Worm (Caenorhabditis elegans) whole organism, L4 larva: ENCODE results near the gene ZC250.5.
A peak's percentile ranks its signal among the peaks of the same experiment; 100 is the strongest.

Experiments used
- D1046.2 ChIP-seq: fragments of 200-800 bp; sonication (Bioruptor generic); IDR thresholded peaks from 2 replicates; pipeline ENCODE4 v1.3.6; 2022; ENCODE audit warnings: missing genetic modification characterization, missing compliant biosample characterization
- F26F4.8 ChIP-seq: fragments of 200-800 bp; sonication (Bioruptor generic); conservative IDR thresholded peaks from 2 replicates; pipeline ENCODE4 v1.3.6; 2022; ENCODE audit warnings: missing genetic modification characterization, missing compliant biosample characterization
- F44E2.7 ChIP-seq: fragments of 200-800 bp; sonication (Bioruptor generic); IDR thresholded peaks from 2 replicates; pipeline ENCODE4 v2.1.2; 2022; ENCODE audit warnings: missing genetic modification characterization, missing compliant biosample characterization
- R02D3.7 ChIP-seq: fragments of 150-350 bp; sonication (generic microtip); optimal IDR thresholded peaks from 3 replicates; lab custom pipeline; 2014; ENCODE audit warnings: missing biosample characterization, missing genetic modification characterization
- Y105C5A.15 ChIP-seq: fragments of 200-800 bp; sonication (Bioruptor generic); IDR thresholded peaks from 2 replicates; pipeline ENCODE4 v1.3.6; 2022; ENCODE audit warnings: missing genetic modification characterization, missing compliant biosample characterization
- Y5F2A.4 ChIP-seq: fragments of 200-800 bp; sonication (Bioruptor generic); optimal IDR thresholded peaks from 2 replicates; lab custom pipeline; 2018; ENCODE audit warnings: mild to moderate bottlenecking, missing genetic modification characterization, missing compliant biosample characterization
- Y75B8A.6 ChIP-seq: fragments of 200-800 bp; sonication (Bioruptor generic); IDR thresholded peaks from 2 replicates; pipeline ENCODE4 v1.3.6; 2022; ENCODE audit warnings: missing genetic modification reagents, missing genetic modification characterization, missing compliant biosample characterization
- ZK337.2 ChIP-seq: fragments of 200-800 bp; sonication (Bioruptor generic); IDR thresholded peaks from 2 replicates; pipeline ENCODE4 v1.3.6; 2022; ENCODE audit warnings: missing genetic modification reagents, missing genetic modification characterization, missing compliant biosample characterization
- ZK546.5 ChIP-seq, 2 experiments: sonication (generic microtip); optimal IDR thresholded peaks; 2 replicates each; lab custom pipeline; 2017; ENCODE audit warnings: missing biosample characterization in 2 of 2, missing genetic modification characterization in 2 of 2
- aha-1 ChIP-seq: fragments of 150-350 bp; peaks from one replicate; lab custom pipeline; 2014; ENCODE audit warnings: missing biosample characterization, missing genetic modification characterization
- aly-2 ChIP-seq: sonication (generic microtip); optimal IDR thresholded peaks from 2 replicates; lab custom pipeline; 2018; ENCODE audit warnings: missing biosample characterization, missing genetic modification characterization
- arid-1 ChIP-seq: fragments of 200-800 bp; sonication (Bioruptor generic); conservative IDR thresholded peaks from 2 replicates; pipeline ENCODE4 v1.3.6; 2022; ENCODE audit warnings: missing genetic modification reagents, missing genetic modification characterization, missing compliant biosample characterization
- attf-4 ChIP-seq: sonication (generic microtip); optimal IDR thresholded peaks from 3 replicates; lab custom pipeline; 2017; ENCODE audit warnings: missing biosample characterization, missing genetic modification characterization
- daf-16 ChIP-seq, 3 experiments: sonication (generic microtip); optimal IDR thresholded peaks; 2 replicates each; lab custom pipeline; 2016 to 2017; ENCODE audit warnings: missing genetic modification characterization in 3 of 3, missing genetic modification reagents in 3 of 3, mild to moderate bottlenecking in 2 of 3, missing compliant biosample characterization in 2 of 3, missing biosample characterization in 1 of 3, moderate library complexity in 1 of 3
- daf-19 ChIP-seq: fragments of 200-800 bp; sonication (Bioruptor generic); conservative IDR thresholded peaks from 2 replicates; pipeline ENCODE4 v1.3.6; 2022; ENCODE audit warnings: missing genetic modification characterization, missing compliant biosample characterization
- daf-8 ChIP-seq: fragments of 200-800 bp; sonication (Bioruptor generic); IDR thresholded peaks from 2 replicates; pipeline ENCODE4 v1.3.6; 2022; ENCODE audit warnings: missing genetic modification characterization, missing compliant biosample characterization
- dmd-8 ChIP-seq: fragments of 200-800 bp; sonication (Bioruptor generic); IDR thresholded peaks from 2 replicates; pipeline ENCODE4 v1.3.6; 2022; ENCODE audit warnings: missing genetic modification characterization, missing compliant biosample characterization
- dpl-1 ChIP-seq: fragments of 150-350 bp; optimal IDR thresholded peaks from 2 replicates; lab custom pipeline; 2014; ENCODE audit warnings: missing biosample characterization, missing genetic modification reagents, missing genetic modification characterization
- dve-1 ChIP-seq: sonication (generic microtip); optimal IDR thresholded peaks from 2 replicates; lab custom pipeline; 2017; ENCODE audit warnings: antibody characterized with exemption, mild to moderate bottlenecking, missing genetic modification characterization, missing compliant biosample characterization; ENCODE audit not compliant: insufficient read depth
- fos-1 ChIP-seq: fragments of 150-350 bp; optimal IDR thresholded peaks from 2 replicates; lab custom pipeline; 2014; ENCODE audit warnings: missing biosample characterization, missing genetic modification characterization
- gei-8 ChIP-seq: fragments of 200-800 bp; sonication (Bioruptor generic); optimal IDR thresholded peaks from 2 replicates; lab custom pipeline; 2018; ENCODE audit warnings: mild to moderate bottlenecking, missing genetic modification characterization, missing compliant biosample characterization
- hlh-11 ChIP-seq: fragments of 200-800 bp; sonication (Bioruptor generic); optimal IDR thresholded peaks from 2 replicates; lab custom pipeline; 2018; ENCODE audit warnings: mild to moderate bottlenecking, missing genetic modification characterization, missing compliant biosample characterization
- lin-1 ChIP-seq: fragments of 200-800 bp; sonication (Bioruptor generic); IDR thresholded peaks from 2 replicates; pipeline ENCODE4 v1.3.6; 2022; ENCODE audit warnings: missing genetic modification reagents, missing genetic modification characterization, missing compliant biosample characterization
- lin-29 ChIP-seq: fragments of 200-800 bp; sonication (Bioruptor generic); IDR thresholded peaks from 2 replicates; pipeline ENCODE4 v1.3.6; 2022; ENCODE audit warnings: missing genetic modification reagents, missing genetic modification characterization, missing compliant biosample characterization
- lin-38 ChIP-seq: fragments of 200-800 bp; sonication (Bioruptor generic); IDR thresholded peaks from 2 replicates; pipeline ENCODE4 v1.3.6; 2022; ENCODE audit warnings: missing genetic modification reagents, missing genetic modification characterization, missing compliant biosample characterization
- lin-39 ChIP-seq: fragments of 150-350 bp; optimal IDR thresholded peaks from 2 replicates; lab custom pipeline; 2014; ENCODE audit warnings: missing biosample characterization, missing genetic modification reagents, missing genetic modification characterization
- lir-3 ChIP-seq: sonication (generic microtip); optimal IDR thresholded peaks from 2 replicates; lab custom pipeline; 2016; ENCODE audit warnings: mild to moderate bottlenecking, missing genetic modification characterization, missing compliant biosample characterization
- madf-5 ChIP-seq, 2 experiments: fragments of 200-800 bp; sonication (Bioruptor generic); IDR thresholded peaks; 2 replicates each; pipeline ENCODE4 v1.3.6; 2022; ENCODE audit warnings: missing compliant biosample characterization in 2 of 2, missing genetic modification characterization in 2 of 2
- mdt-29 ChIP-seq: fragments of 200-800 bp; sonication (Bioruptor generic); IDR thresholded peaks from 2 replicates; pipeline ENCODE4 v1.3.6; 2022; ENCODE audit warnings: missing genetic modification reagents, missing genetic modification characterization, missing compliant biosample characterization
- mep-1 ChIP-seq: fragments of 150-350 bp; sonication (generic microtip); optimal IDR thresholded peaks from 3 replicates; lab custom pipeline; 2014; ENCODE audit warnings: missing biosample characterization, missing genetic modification characterization
- mxl-3 ChIP-seq: fragments of 200-800 bp; sonication (Bioruptor generic); optimal IDR thresholded peaks from 2 replicates; lab custom pipeline; 2018; ENCODE audit warnings: mild to moderate bottlenecking, missing genetic modification characterization, missing compliant biosample characterization
- nhr-111 ChIP-seq: fragments of 200-800 bp; sonication (Bioruptor generic); optimal IDR thresholded peaks from 2 replicates; lab custom pipeline; 2018; ENCODE audit warnings: mild to moderate bottlenecking, missing genetic modification characterization, missing compliant biosample characterization
- nhr-41 ChIP-seq: fragments of 200-800 bp; sonication (Bioruptor generic); IDR thresholded peaks from 2 replicates; pipeline ENCODE4 v1.3.6; 2022; ENCODE audit warnings: missing genetic modification reagents, missing genetic modification characterization, missing compliant biosample characterization
- nhr-42 ChIP-seq: fragments of 200-800 bp; sonication (Bioruptor generic); IDR thresholded peaks from 2 replicates; pipeline ENCODE4 v1.3.6; 2022; ENCODE audit warnings: missing genetic modification characterization, missing compliant biosample characterization
- nhr-76 ChIP-seq: fragments of 150-350 bp; optimal IDR thresholded peaks from 2 replicates; lab custom pipeline; 2014; ENCODE audit warnings: missing biosample characterization, missing genetic modification characterization
- pha-4 ChIP-seq, 2 experiments: fragments of 150-350 bp in 1 of 2; fragments of 200-800 bp in 1 of 2; sonication (Bioruptor generic) in 1 of 2; IDR thresholded peaks in 1 of 2; optimal IDR thresholded peaks in 1 of 2; 2 replicates each; pipeline versions ENCODE4 v1.3.6 to Lab custom; 2014 to 2022; ENCODE audit warnings: missing genetic modification characterization in 2 of 2, missing genetic modification reagents in 2 of 2, missing biosample characterization in 1 of 2, missing compliant biosample characterization in 1 of 2
- pqm-1 ChIP-seq: sonication (generic microtip); optimal IDR thresholded peaks from 2 replicates; lab custom pipeline; 2017; ENCODE audit warnings: missing biosample characterization, missing genetic modification characterization
- rbr-2 ChIP-seq: sonication (generic microtip); optimal IDR thresholded peaks from 2 replicates; lab custom pipeline; 2016; ENCODE audit warnings: missing genotype, missing genetic modification characterization, missing compliant biosample characterization
- sdz-12 ChIP-seq: fragments of 200-800 bp; sonication (Bioruptor generic); optimal IDR thresholded peaks from 2 replicates; lab custom pipeline; 2018; ENCODE audit warnings: mild to moderate bottlenecking, missing genetic modification characterization, missing compliant biosample characterization
- set-16 ChIP-seq: fragments of 200-800 bp; sonication (Bioruptor generic); IDR thresholded peaks from 2 replicates; pipeline ENCODE4 v1.3.6; 2022; ENCODE audit warnings: missing genetic modification reagents, missing genetic modification characterization, missing compliant biosample characterization
- skn-1 ChIP-seq: fragments of 150-350 bp; optimal IDR thresholded peaks from 2 replicates; lab custom pipeline; 2014; ENCODE audit warnings: missing biosample characterization, missing genetic modification characterization
- snpc-1.2 ChIP-seq: fragments of 200-800 bp; sonication (Bioruptor generic); IDR thresholded peaks from 2 replicates; pipeline ENCODE4 v1.3.6; 2022; ENCODE audit warnings: missing genetic modification reagents, missing genetic modification characterization, missing compliant biosample characterization
- snpc-4 ChIP-seq: fragments of 150-350 bp; optimal IDR thresholded peaks from 2 replicates; lab custom pipeline; 2014; ENCODE audit warnings: missing biosample characterization, missing genetic modification characterization
- spr-1 ChIP-seq: sonication (generic microtip); optimal IDR thresholded peaks from 2 replicates; lab custom pipeline; 2016; ENCODE audit warnings: mild to moderate bottlenecking, missing genetic modification characterization, missing compliant biosample characterization
- tag-97 ChIP-seq: fragments of 200-800 bp; sonication (Bioruptor generic); IDR thresholded peaks from 2 replicates; pipeline ENCODE4 v1.3.6; 2022; ENCODE audit warnings: missing genetic modification characterization, missing compliant biosample characterization
- unc-130 ChIP-seq: sonication (generic microtip); optimal IDR thresholded peaks from 2 replicates; lab custom pipeline; 2016; ENCODE audit warnings: missing genetic modification reagents, missing genetic modification characterization, missing compliant biosample characterization
- unc-39 ChIP-seq: sonication (generic microtip); optimal IDR thresholded peaks from 2 replicates; lab custom pipeline; 2017; ENCODE audit warnings: missing biosample characterization, missing genetic modification characterization
- vab-7 ChIP-seq: fragments of 200-800 bp; sonication (Bioruptor generic); IDR thresholded peaks from 2 replicates; pipeline ENCODE4 v1.3.6; 2022; ENCODE audit warnings: missing genetic modification reagents, missing genetic modification characterization, missing compliant biosample characterization
- zip-2 ChIP-seq: fragments of 150-350 bp; optimal IDR thresholded peaks from 2 replicates; lab custom pipeline; 2014; ENCODE audit warnings: missing biosample characterization, missing genetic modification characterization

ZC250.5 gene

ce11 chrV:5838576-5839366, 33.2 kb downstream of the ZC250.5 start, which contains the start of gene F26F12.2 (continued):
- TF ChIP-seq ZK337.2 (GFP tag; lab: Robert Waterston, UW) (no peak), pha-4 (GFP tag; IDR thresholded peaks at IDR 0.05; lab: Robert Waterston, UW) (no peak), pha-4 (tag; optimal IDR thresholded peaks at IDR 0.05; lab: Kevin White, UChicago) (no peak), skn-1 (tag; lab: Kevin White, UChicago) (no peak), D1046.2 (no peak), madf-5 (GFP tag; IDR thresholded peaks at IDR 0.05; lab: Robert Waterston, UW) (peak in 1 of 2 experiments; percentile 17; a peak in 1 of 4 replicates), gei-8 (GFP tag; lab: Kevin White, UChicago) (no peak), sdz-12 (peak; percentile 78), lin-1 (GFP tag; lab: Robert Waterston, UW) (no peak; the same call in 1 of the 2 replicates), mep-1 (tag; lab: Kevin White, UChicago) (peak; percentile 39), dpl-1 (GFP tag; lab: Kevin White, UChicago) (no peak), R02D3.7 (tag; lab: Kevin White, UChicago) (no peak), lin-29 (no peak), arid-1 (peak; percentile 61; the same call in 1 of the 2 replicates), dmd-8 (GFP tag; lab: Robert Waterston, UW) (no peak), F44E2.7 (no peak), rbr-2 (tag; lab: Kevin White, UChicago) (no peak), unc-39 (tag; lab: Kevin White, UChicago) (no peak), attf-4 (tag; lab: Kevin White, UChicago) (no peak), lin-38 (0 out of 2 replicates have a peak, but pooled peaks have one; percentile 17), unc-130 (no peak), nhr-111 (no peak), mdt-29 (GFP tag; lab: Robert Waterston, UW) (no peak), vab-7 (GFP tag; lab: Robert Waterston, UW) (no peak), set-16 (GFP tag; lab: Robert Waterston, UW) (no peak), lin-39 (no peak), fos-1 (no peak), mxl-3 (GFP tag; lab: Kevin White, UChicago) (no peak), hlh-11 (tag; lab: Kevin White, UChicago) (no peak), nhr-76 (tag; lab: Kevin White, UChicago) (no peak), Y5F2A.4 (GFP tag; lab: Kevin White, UChicago) (no peak), lir-3 (no peak), Y105C5A.15 (GFP tag; lab: Robert Waterston, UW) (no peak), dve-1 (peak; percentile 68), pqm-1 (tag; lab: Kevin White, UChicago) (no peak), snpc-4 (no peak), daf-16 (GFP tag; optimal IDR thresholded peaks at IDR 0.05; lab: Kevin White, UChicago) (no peak), daf-16 (tag; optimal IDR thresholded peaks at IDR 0.05; lab: Kevin White, UChicago) (peak; percentile 26), aha-1 (tag; lab: Kevin White, UChicago) (peak; percentile 84), aly-2 (tag; lab: Kevin White, UChicago) (no peak), daf-19 (GFP tag; lab: Robert Waterston, UW) (no peak), snpc-1.2 (GFP tag; lab: Robert Waterston, UW) (peak; percentile 5; the same call in 1 of the 2 replicates), ZK546.5 (tag; optimal IDR thresholded peaks at IDR 0.05; lab: Kevin White, UChicago) (no peak), nhr-41 (GFP tag; lab: Robert Waterston, UW) (no peak), nhr-42 (GFP tag; lab: Robert Waterston, UW) (no peak), zip-2 (tag; lab: Kevin White, UChicago) (no peak), spr-1 (tag; lab: Kevin White, UChicago) (peak; percentile 6), daf-8 (GFP tag; lab: Robert Waterston, UW) (no peak), Y75B8A.6 (GFP tag; lab: Robert Waterston, UW) (no peak), F26F4.8 (no peak), tag-97 (GFP tag; lab: Robert Waterston, UW) (no peak)
